Fruit fly (Drosophila melanogaster): ENCODE data around the gene CG4570.

DNA sequence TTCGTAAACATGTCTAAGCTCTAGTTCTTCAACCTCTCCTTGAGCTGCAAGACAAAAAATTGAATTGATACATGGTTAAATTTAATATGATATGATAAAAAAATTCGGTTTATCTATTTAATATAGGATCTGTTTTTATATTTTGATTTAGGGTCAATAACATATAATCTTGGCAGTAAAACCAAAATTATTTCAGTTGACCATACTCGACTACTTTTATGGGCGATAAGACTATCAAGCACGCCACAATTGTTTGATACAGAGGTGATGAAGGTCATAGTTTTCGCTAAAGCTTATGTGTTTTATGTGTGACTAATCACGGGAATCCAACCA lies 31.7 kb downstream of the CG4570 start:
- TF ChIP-seq CG6792 (GFP tag; optimal IDR thresholded peaks at IDR 0.05) = no peak
- no peak for TF ChIP-seq CG4318 (GFP tag; optimal IDR thresholded peaks at IDR 0.05)
- no peak for TF ChIP-seq CG16779 (tag; optimal IDR thresholded peaks at IDR 0.05)
- no peak for TF ChIP-seq CG15336 (GFP tag; IDR thresholded peaks at IDR 0.05)

Measured in whole organism, prepupa.